Worm (Caenorhabditis elegans): ENCODE results near the gene ugt-51.

ugt-51 gene

ce11 chrV:5177209-5177608 lies at the start of gene ugt-51:
Gene ugt-51 (minus strand): TSS chrV:5177309.
- no peak for TF ChIP-seq W03F9.2 (tag; optimal IDR thresholded peaks at IDR 0.05)
- TF ChIP-seq him-1 (tag; optimal IDR thresholded peaks at IDR 0.05): no peak
- no peak for TF ChIP-seq dao-5 (tag; optimal IDR thresholded peaks at IDR 0.05)

ce11 chrV:5225660-5226059 lies 48.6 kb upstream of the ugt-51 start:
- no peak for TF ChIP-seq him-1 (tag; optimal IDR thresholded peaks at IDR 0.05)
- no peak for TF ChIP-seq W03F9.2 (tag; optimal IDR thresholded peaks at IDR 0.05)
- TF ChIP-seq dao-5 (tag; optimal IDR thresholded peaks at IDR 0.05): no peak

- TF ChIP-seq W03F9.2 (tag; optimal IDR thresholded peaks at IDR 0.05) (no peak), him-1 (tag; optimal IDR thresholded peaks at IDR 0.05) (no peak), dao-5 (tag; optimal IDR thresholded peaks at IDR 0.05) (no peak)
Observed at ce11 chrV:5223044-5223443, 45.9 kb upstream of the ugt-51 start, which contains the start of gene Y49G5B.1. Gene Y49G5B.1 (plus strand): TSS chrV:5223367.

- TF ChIP-seq W03F9.2 (tag; optimal IDR thresholded peaks at IDR 0.05) (no peak), dao-5 (tag; optimal IDR thresholded peaks at IDR 0.05) (no peak), him-1 (tag; optimal IDR thresholded peaks at IDR 0.05) (no peak)
Observed at ce11 chrV:5213674-5214073, 36.6 kb upstream of the ugt-51 start.

ce11 chrV:5204127-5204526 lies 27.0 kb upstream of the ugt-51 start, which contains the start of gene ttc-37:
Gene ttc-37 (plus strand): TSS chrV:5204475.
- TF ChIP-seq him-1 (tag; optimal IDR thresholded peaks at IDR 0.05) (no peak), W03F9.2 (tag; optimal IDR thresholded peaks at IDR 0.05) (no peak), dao-5 (tag; optimal IDR thresholded peaks at IDR 0.05) (no peak)

ce11 chrV:5203643-5204042 lies 26.5 kb upstream of the ugt-51 start:
- TF ChIP-seq dao-5 (tag; optimal IDR thresholded peaks at IDR 0.05) (no peak), him-1 (tag; optimal IDR thresholded peaks at IDR 0.05) (no peak), W03F9.2 (tag; optimal IDR thresholded peaks at IDR 0.05) (no peak)

- TF ChIP-seq W03F9.2 (tag; optimal IDR thresholded peaks at IDR 0.05) (no peak), him-1 (tag; optimal IDR thresholded peaks at IDR 0.05) (no peak), dao-5 (tag; optimal IDR thresholded peaks at IDR 0.05) (no peak)
Observed at ce11 chrV:5201706-5202105, 24.6 kb upstream of the ugt-51 start.

- TF ChIP-seq him-1 (tag; optimal IDR thresholded peaks at IDR 0.05) (no peak), dao-5 (tag; optimal IDR thresholded peaks at IDR 0.05) (no peak), W03F9.2 (tag; optimal IDR thresholded peaks at IDR 0.05) (no peak)
Observed at ce11 chrV:5200188-5200587, 23.1 kb upstream of the ugt-51 start.

ce11 chrV:5198240-5198639 lies 21.1 kb upstream of the ugt-51 start, which contains the start of gene Y47A7.2:
Gene Y47A7.2 (minus strand): TSS chrV:5198340.
- no peak for TF ChIP-seq him-1 (tag; optimal IDR thresholded peaks at IDR 0.05)

- TF ChIP-seq dao-5 (tag; optimal IDR thresholded peaks at IDR 0.05) (no peak), W03F9.2 (tag; optimal IDR thresholded peaks at IDR 0.05) (no peak), him-1 (tag; optimal IDR thresholded peaks at IDR 0.05) (no peak)
Observed at ce11 chrV:5194508-5194907, 17.4 kb upstream of the ugt-51 start, which contains the start of gene abu-8. Gene abu-8 (minus strand): TSS chrV:5194608.

ce11 chrV:5192501-5192900 lies 15.4 kb upstream of the ugt-51 start, which contains the start of gene C03A7.13:
Gene C03A7.13 (minus strand): TSS chrV:5192543.
- TF ChIP-seq W03F9.2 (tag; optimal IDR thresholded peaks at IDR 0.05) (no peak), dao-5 (tag; optimal IDR thresholded peaks at IDR 0.05) (no peak), him-1 (tag; optimal IDR thresholded peaks at IDR 0.05) (no peak)

ce11 chrV:5181612-5182011 lies 4.5 kb upstream of the ugt-51 start, which contains the start of gene C03A7.2:
Gene C03A7.2 (plus strand): TSS chrV:5181912.
- no peak for TF ChIP-seq dao-5 (tag; optimal IDR thresholded peaks at IDR 0.05)
- no peak for TF ChIP-seq him-1 (tag; optimal IDR thresholded peaks at IDR 0.05)
- no peak for TF ChIP-seq W03F9.2 (tag; optimal IDR thresholded peaks at IDR 0.05)

- no peak for TF ChIP-seq W03F9.2 (tag; optimal IDR thresholded peaks at IDR 0.05)
- TF ChIP-seq him-1 (tag; optimal IDR thresholded peaks at IDR 0.05): no peak
Observed at ce11 chrV:5178051-5178450, 942 bp upstream of the ugt-51 start.

- no peak for TF ChIP-seq dao-5 (tag; optimal IDR thresholded peaks at IDR 0.05)
- TF ChIP-seq him-1 (tag; optimal IDR thresholded peaks at IDR 0.05): no peak
- no peak for TF ChIP-seq W03F9.2 (tag; optimal IDR thresholded peaks at IDR 0.05)
Observed at ce11 chrV:5172833-5173232, 4.3 kb downstream of the ugt-51 start, which contains the start of gene srt-65. Gene srt-65 (minus strand): TSS chrV:5172933.

ce11 chrV:5169586-5169985 lies 7.5 kb downstream of the ugt-51 start, which contains the start of gene srt-64:
Gene srt-64 (minus strand): TSS chrV:5169686.
- no peak for TF ChIP-seq him-1 (tag; optimal IDR thresholded peaks at IDR 0.05)
- no peak for TF ChIP-seq dao-5 (tag; optimal IDR thresholded peaks at IDR 0.05)
- no peak for TF ChIP-seq W03F9.2 (tag; optimal IDR thresholded peaks at IDR 0.05)

Measured in whole organism, L4/young adult.